Fruit fly (Drosophila melanogaster) S2 (cell line): ENCODE measurements around the gene Cog2.
A peak's percentile ranks its signal among the peaks of the same experiment; 100 is the strongest.

Source experiments
- CG8478 ChIP-seq: fragments of >200 bp; optimal IDR thresholded peaks from 2 replicates; lab custom pipeline; 2018
- CTCF ChIP-seq, 2 experiments: fragments of >200 bp; optimal IDR thresholded peaks; 2 replicates each; lab custom pipeline; 2018

The Cog2 gene

dm6 chr3R:15361490-15361889 lies at the start of gene Cog2, which contains the start of gene Trax:
TSS of gene Cog2 (minus strand) at chr3R:15361657.
TSS of gene Trax (plus strand) at chr3R:15361692.
- TF ChIP-seq CTCF (optimal IDR thresholded peaks at IDR 0.05; lab: Kevin White, UChicago) (no peak), CG8478 (lab: Kevin White, UChicago) (no peak)

DNA sequence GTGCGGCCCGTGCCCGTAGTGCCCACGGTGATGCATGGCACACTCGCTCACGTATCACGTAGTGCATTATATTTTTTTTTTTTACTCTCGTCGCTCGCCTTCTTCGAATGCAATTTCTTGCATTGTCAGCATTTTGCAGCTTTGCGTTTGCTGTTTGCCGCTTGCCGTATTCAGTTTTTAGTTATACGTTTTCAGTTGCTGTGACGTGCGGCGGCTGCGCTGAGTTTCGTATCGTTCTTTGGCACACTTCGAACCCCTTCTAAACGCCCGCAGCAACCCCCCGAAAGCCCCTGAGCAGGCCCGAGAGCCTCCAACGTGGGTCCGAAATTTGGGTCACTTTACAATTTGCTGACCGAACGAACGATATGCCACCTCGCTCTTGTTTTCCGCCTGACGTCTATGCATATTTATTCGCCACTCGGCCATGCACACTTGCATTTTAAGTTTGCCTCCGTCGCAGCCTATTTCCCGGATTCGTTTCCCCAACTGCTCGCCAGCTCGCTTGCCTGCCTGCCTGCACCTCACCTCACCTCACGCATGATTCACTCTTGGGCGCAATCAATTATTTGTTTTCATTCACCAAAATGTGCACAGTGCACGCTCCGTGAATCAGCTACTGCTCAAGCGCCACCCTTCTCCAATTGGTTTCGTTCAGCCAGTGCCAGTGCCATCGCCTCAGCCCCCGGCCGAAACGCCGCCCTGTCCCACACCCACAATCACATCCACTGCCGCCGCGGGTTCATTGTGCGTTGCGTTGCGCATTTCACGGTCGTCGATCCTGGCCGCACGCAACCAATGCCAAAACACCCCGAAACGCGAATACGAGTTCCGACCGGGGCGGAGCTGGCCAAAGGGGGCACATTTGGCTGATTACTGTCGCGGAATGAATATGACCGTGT lies 49.5 kb upstream of the Cog2 start:
- TF ChIP-seq CG8478 (lab: Kevin White, UChicago): no peak
- TF ChIP-seq CTCF (optimal IDR thresholded peaks at IDR 0.05; lab: Kevin White, UChicago): no peak

- TF ChIP-seq CTCF (optimal IDR thresholded peaks at IDR 0.05; lab: Kevin White, UChicago): no peak
- TF ChIP-seq CG8478 (lab: Kevin White, UChicago): no peak
Observed at dm6 chr3R:15409772-15410688, 48.6 kb upstream of the Cog2 start.

DNA sequence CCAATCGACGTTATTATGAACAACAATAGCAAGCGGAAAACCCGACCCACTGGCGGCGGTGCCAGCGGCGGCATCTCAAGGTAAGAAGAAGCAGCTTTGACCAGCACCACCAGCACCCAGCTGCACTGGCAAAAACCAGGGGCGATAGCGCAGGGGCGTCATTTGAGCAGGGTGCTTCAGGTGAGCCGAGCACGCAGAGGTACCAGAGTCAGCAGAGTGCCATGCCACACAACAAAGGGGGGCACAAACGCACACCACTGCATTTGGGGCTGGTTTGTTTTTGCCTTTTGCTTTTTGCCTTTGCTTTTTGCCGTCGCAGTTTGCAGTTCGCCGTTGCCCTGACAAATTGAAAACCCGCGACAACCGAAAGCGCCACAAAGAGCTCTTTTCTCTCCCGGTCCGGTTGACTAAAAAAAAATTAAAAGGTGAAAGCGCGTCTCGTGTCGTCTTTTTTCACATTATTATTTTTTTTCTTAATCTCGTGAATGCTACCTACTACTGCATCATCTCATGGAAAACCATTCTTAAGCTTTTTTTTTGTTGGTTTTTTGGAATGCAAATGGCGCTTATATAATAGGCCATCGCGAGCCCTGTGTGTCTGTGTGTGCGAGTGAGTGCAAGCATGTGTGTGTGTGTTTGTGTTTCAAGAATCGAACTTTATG lies 47.8 kb upstream of the Cog2 start:
- TF ChIP-seq CTCF (optimal IDR thresholded peaks at IDR 0.05; lab: Kevin White, UChicago) (no peak), CG8478 (lab: Kevin White, UChicago) (no peak)

- TF ChIP-seq CTCF (optimal IDR thresholded peaks at IDR 0.05; lab: Kevin White, UChicago) (peak; percentile 36 to 41), CG8478 (lab: Kevin White, UChicago) (no peak)
Observed at dm6 chr3R:15408131-15408731, 46.8 kb upstream of the Cog2 start, which contains the start of gene Atx2. TSS of gene Atx2 (plus strand) at chr3R:15408423.

dm6 chr3R:15407020-15407501 lies 45.6 kb upstream of the Cog2 start, which contains the start of gene CG6125:
TSS of gene CG6125 (minus strand) at chr3R:15407070.
- no peak for TF ChIP-seq CG8478 (lab: Kevin White, UChicago)
- TF ChIP-seq CTCF (optimal IDR thresholded peaks at IDR 0.05; lab: Kevin White, UChicago): no peak

DNA sequence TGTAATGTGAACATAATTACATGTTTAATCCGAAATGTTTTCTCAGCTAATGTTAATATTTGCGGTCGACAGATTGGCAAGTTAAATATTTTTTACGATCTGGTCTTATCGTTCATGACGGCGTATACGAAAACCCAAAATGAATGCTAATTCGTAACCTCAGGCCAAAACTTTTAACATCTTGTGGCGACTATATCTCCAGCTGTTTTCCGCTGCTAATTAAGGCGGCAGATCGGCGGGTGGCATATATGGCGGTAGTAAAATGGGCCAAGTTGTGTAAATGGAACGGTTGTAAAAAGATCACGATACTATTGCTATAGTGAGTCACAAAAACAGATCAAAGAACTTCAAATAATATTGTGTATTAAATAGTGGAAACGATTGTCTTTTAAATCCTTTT lies 44.9 kb upstream of the Cog2 start:
- no peak for TF ChIP-seq CTCF (optimal IDR thresholded peaks at IDR 0.05; lab: Kevin White, UChicago)
- TF ChIP-seq CG8478 (lab: Kevin White, UChicago): no peak

- TF ChIP-seq CG8478 (lab: Kevin White, UChicago) (no peak), CTCF (optimal IDR thresholded peaks at IDR 0.05; lab: Kevin White, UChicago) (no peak)
Observed at dm6 chr3R:15402654-15403053, 41.2 kb upstream of the Cog2 start.

DNA sequence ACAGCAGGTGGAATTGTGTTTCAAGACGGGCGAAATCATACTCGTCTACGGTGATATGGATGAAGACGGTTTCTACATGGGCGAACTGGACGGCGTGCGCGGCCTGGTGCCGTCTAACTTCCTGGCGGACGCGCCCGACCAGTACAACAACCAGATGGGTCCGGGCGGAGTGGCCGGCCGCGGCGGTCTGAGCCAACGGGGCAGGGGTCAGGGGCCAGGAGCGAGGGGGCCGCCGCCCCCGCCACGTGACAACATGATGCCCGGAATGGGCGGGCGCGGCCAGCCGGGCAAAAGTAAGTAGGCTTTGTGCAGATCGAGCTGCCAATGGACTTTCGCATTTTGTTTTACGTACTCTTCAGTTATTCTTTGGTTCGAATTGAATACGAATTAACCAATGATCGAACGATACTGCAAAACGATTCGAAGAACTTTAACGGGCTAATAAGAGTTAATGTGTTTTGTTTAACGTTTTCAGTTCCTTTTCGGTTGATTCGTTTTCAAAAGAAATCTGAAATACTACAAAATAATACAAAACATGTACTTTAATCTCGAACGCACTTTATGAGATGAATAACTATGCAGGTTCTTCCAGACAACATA lies 31.8 kb upstream of the Cog2 start:
- TF ChIP-seq CG8478 (lab: Kevin White, UChicago) (no peak), CTCF (optimal IDR thresholded peaks at IDR 0.05; lab: Kevin White, UChicago) (no peak)

dm6 chr3R:15382851-15383250 lies 21.4 kb upstream of the Cog2 start, which contains the start of gene h-cup:
TSS of gene h-cup (minus strand) at chr3R:15382951.
- TF ChIP-seq CTCF (optimal IDR thresholded peaks at IDR 0.05; lab: Kevin White, UChicago) (no peak), CG8478 (lab: Kevin White, UChicago) (no peak)

- TF ChIP-seq CG8478 (lab: Kevin White, UChicago): no peak
- TF ChIP-seq CTCF (optimal IDR thresholded peaks at IDR 0.05; lab: Kevin White, UChicago): peak in 1 of 2 experiments; percentile 6
Observed at dm6 chr3R:15379071-15379470, 17.6 kb upstream of the Cog2 start.

DNA sequence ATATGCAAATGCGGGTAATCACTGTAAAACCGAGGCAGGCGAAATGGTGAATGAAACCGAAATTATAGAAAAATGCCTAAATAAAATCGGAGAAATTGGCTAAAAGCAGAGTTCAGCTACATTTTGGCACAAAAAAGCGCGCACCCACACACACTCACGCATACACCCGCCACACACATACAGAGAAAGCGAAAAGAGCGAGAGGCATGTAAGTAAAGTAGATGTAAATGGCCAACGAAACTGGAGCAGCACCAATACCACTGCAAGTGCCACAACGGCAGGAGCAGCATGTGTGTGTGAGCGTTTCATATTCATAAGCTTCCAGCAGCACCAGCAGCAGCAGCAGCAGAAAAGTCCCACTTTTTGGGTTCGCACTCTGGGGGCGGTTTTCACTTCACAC lies 14.0 kb upstream of the Cog2 start:
- TF ChIP-seq CTCF (optimal IDR thresholded peaks at IDR 0.05; lab: Kevin White, UChicago) (no peak), CG8478 (lab: Kevin White, UChicago) (no peak)

DNA sequence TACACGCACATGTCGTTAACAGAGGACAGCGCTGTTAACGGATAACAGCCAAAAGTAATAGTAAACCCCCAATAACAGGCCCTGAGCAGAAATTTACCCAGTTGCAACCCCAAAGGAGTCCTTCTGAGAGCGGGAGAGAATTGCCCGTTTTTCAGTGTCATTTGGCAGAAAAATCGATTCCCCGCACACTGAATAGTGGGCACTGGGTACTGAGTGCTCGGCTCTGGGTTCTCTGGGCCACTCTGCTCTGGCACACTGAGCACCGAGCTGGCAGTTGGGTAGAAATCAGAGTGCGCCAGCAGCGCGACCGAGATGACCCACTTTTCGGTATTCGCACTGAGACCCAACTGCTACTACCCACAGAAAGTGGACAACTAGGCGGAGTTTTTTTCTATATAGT lies 12.9 kb upstream of the Cog2 start, which contains the start of gene Rbp:
TSS of gene Rbp (plus strand) at position 239 of the 400 bp plus-strand sequence.
- TF ChIP-seq CG8478 (lab: Kevin White, UChicago) (no peak), CTCF (optimal IDR thresholded peaks at IDR 0.05; lab: Kevin White, UChicago) (no peak)
